Worm (Caenorhabditis elegans) whole organism, L2 larva: ENCODE results near the gene C13G5.2.

Experiments
- C34F6.9 ChIP-seq: fragments of 150-350 bp; optimal IDR thresholded peaks from 2 replicates; lab custom pipeline; 2014; ENCODE audit warnings: missing biosample characterization, missing genetic modification characterization
- R02D3.7 ChIP-seq: fragments of 150-350 bp; optimal IDR thresholded peaks from 2 replicates; lab custom pipeline; 2014; ENCODE audit warnings: missing biosample characterization, missing genetic modification characterization
- ZK546.5 ChIP-seq: sonication (generic microtip); optimal IDR thresholded peaks from 2 replicates; lab custom pipeline; 2017; ENCODE audit warnings: missing biosample characterization, missing genetic modification characterization
- aly-2 ChIP-seq: fragments of 150-350 bp; optimal IDR thresholded peaks from 2 replicates; lab custom pipeline; 2014; ENCODE audit warnings: missing biosample characterization, missing genetic modification characterization
- ama-1 ChIP-seq: fragments of 150-350 bp; optimal IDR thresholded peaks from 2 replicates; lab custom pipeline; 2018; ENCODE audit warnings: inconsistent platforms
- blmp-1 ChIP-seq: sonication (generic microtip); optimal IDR thresholded peaks from 2 replicates; lab custom pipeline; 2017; ENCODE audit warnings: missing genetic modification characterization, mild to moderate bottlenecking, missing compliant biosample characterization, antibody characterized with exemption, moderate library complexity; ENCODE audit not compliant: insufficient read depth
- ceh-16 ChIP-seq: fragments of 150-350 bp; optimal IDR thresholded peaks from 2 replicates; lab custom pipeline; 2014; ENCODE audit warnings: missing biosample characterization, missing genetic modification characterization
- ceh-82 ChIP-seq: fragments of 150-350 bp; optimal IDR thresholded peaks from 2 replicates; lab custom pipeline; 2014; ENCODE audit warnings: missing biosample characterization, missing genetic modification characterization
- egl-27 ChIP-seq: sonication (generic microtip); optimal IDR thresholded peaks from 3 replicates; lab custom pipeline; 2017; ENCODE audit warnings: missing biosample characterization, missing genetic modification reagents, missing genetic modification characterization
- elt-3 ChIP-seq: sonication (generic microtip); optimal IDR thresholded peaks from 2 replicates; lab custom pipeline; 2017; ENCODE audit warnings: missing biosample characterization, missing genetic modification characterization
- gmeb-1 ChIP-seq: fragments of 150-350 bp; optimal IDR thresholded peaks from 2 replicates; lab custom pipeline; 2014; ENCODE audit warnings: missing biosample characterization, missing genetic modification characterization
- lin-11 ChIP-seq: fragments of 150-350 bp; sonication (generic microtip); optimal IDR thresholded peaks from 2 replicates; lab custom pipeline; 2014; ENCODE audit warnings: missing biosample characterization, missing genetic modification characterization, inconsistent platforms, mixed read lengths
- lin-13 ChIP-seq: fragments of 150-350 bp; optimal IDR thresholded peaks from 2 replicates; lab custom pipeline; 2014; ENCODE audit warnings: missing biosample characterization, missing genetic modification reagents, missing genetic modification characterization
- lin-39 ChIP-seq: fragments of 150-350 bp; optimal IDR thresholded peaks from 2 replicates; lab custom pipeline; 2014; ENCODE audit warnings: missing biosample characterization, missing genetic modification reagents, missing genetic modification characterization
- lsy-2 ChIP-seq, 2 experiments: fragments of 150-350 bp in 1 of 2; sonication (generic microtip) in 1 of 2; optimal IDR thresholded peaks; 2 replicates each; lab custom pipeline; 2014 to 2017; ENCODE audit warnings: missing biosample characterization in 2 of 2, missing genetic modification characterization in 2 of 2
- mdl-1 ChIP-seq, 2 experiments: fragments of 150-350 bp in 1 of 2; sonication (generic microtip) in 1 of 2; optimal IDR thresholded peaks; 2 replicates each; lab custom pipeline; 2017; ENCODE audit warnings: missing biosample characterization in 2 of 2, missing genetic modification characterization in 2 of 2
- nhr-10 ChIP-seq: sonication (generic microtip); optimal IDR thresholded peaks from 2 replicates; lab custom pipeline; 2017; ENCODE audit warnings: missing biosample characterization, missing genetic modification characterization
- nhr-12 ChIP-seq: fragments of 150-350 bp; optimal IDR thresholded peaks from 2 replicates; lab custom pipeline; 2014; ENCODE audit warnings: missing biosample characterization, missing genetic modification characterization
- nhr-129 ChIP-seq: fragments of 150-350 bp; optimal IDR thresholded peaks from 2 replicates; lab custom pipeline; 2014; ENCODE audit warnings: missing biosample characterization, missing genetic modification characterization
- nhr-21 ChIP-seq: fragments of 150-350 bp; optimal IDR thresholded peaks from 2 replicates; lab custom pipeline; 2014; ENCODE audit warnings: missing biosample characterization, missing genetic modification characterization
- nhr-23 ChIP-seq: fragments of 150-350 bp; optimal IDR thresholded peaks from 2 replicates; lab custom pipeline; 2014; ENCODE audit warnings: missing biosample characterization, missing genetic modification reagents, missing genetic modification characterization
- nhr-237 ChIP-seq: fragments of 150-350 bp; optimal IDR thresholded peaks from 2 replicates; lab custom pipeline; 2014; ENCODE audit warnings: missing biosample characterization, missing genetic modification characterization
- nhr-25 ChIP-seq: fragments of 150-350 bp; sonication (generic microtip); optimal IDR thresholded peaks from 3 replicates; lab custom pipeline; 2014; ENCODE audit warnings: missing biosample characterization, missing genetic modification characterization
- nhr-77 ChIP-seq: fragments of 150-350 bp; optimal IDR thresholded peaks from 2 replicates; lab custom pipeline; 2014; ENCODE audit warnings: missing biosample characterization, missing genetic modification characterization
- peb-1 ChIP-seq: fragments of 150-350 bp; optimal IDR thresholded peaks from 2 replicates; lab custom pipeline; 2014; ENCODE audit warnings: missing biosample characterization, missing genetic modification characterization
- sem-4 ChIP-seq: fragments of 150-350 bp; optimal IDR thresholded peaks from 2 replicates; lab custom pipeline; 2014; ENCODE audit warnings: missing biosample characterization, missing genetic modification reagents, missing genetic modification characterization
- skn-1 ChIP-seq: sonication (generic microtip); optimal IDR thresholded peaks from 2 replicates; lab custom pipeline; 2017; ENCODE audit warnings: missing biosample characterization, missing genetic modification characterization
- sma-9 ChIP-seq, 2 experiments: fragments of 150-350 bp in 1 of 2; sonication (generic microtip) in 1 of 2; optimal IDR thresholded peaks; 2 replicates each; lab custom pipeline; 2014 to 2016; ENCODE audit warnings: missing genetic modification characterization in 2 of 2, mild to moderate bottlenecking in 1 of 2, missing biosample characterization in 1 of 2, missing compliant biosample characterization in 1 of 2, missing genetic modification reagents in 1 of 2, moderate library complexity in 1 of 2
- snpc-4 ChIP-seq: fragments of 150-350 bp; optimal IDR thresholded peaks from 2 replicates; lab custom pipeline; 2014; ENCODE audit warnings: missing biosample characterization, missing genetic modification characterization
- unc-39 ChIP-seq: fragments of 150-350 bp; optimal IDR thresholded peaks from 2 replicates; lab custom pipeline; 2014; ENCODE audit warnings: missing biosample characterization, missing genetic modification characterization
- unc-55 ChIP-seq: fragments of 150-350 bp; sonication (generic microtip); optimal IDR thresholded peaks from 3 replicates; lab custom pipeline; 2014; ENCODE audit warnings: missing biosample characterization, missing genetic modification reagents, missing genetic modification characterization
- zag-1 ChIP-seq: fragments of 150-350 bp; optimal IDR thresholded peaks from 2 replicates; lab custom pipeline; 2014; ENCODE audit warnings: missing biosample characterization, missing genetic modification characterization
- ztf-1 ChIP-seq: fragments of 200-800 bp; sonication (Bioruptor generic); conservative IDR thresholded peaks from 2 replicates; pipeline ENCODE4 v1.3.6; 2022; ENCODE audit warnings: missing genetic modification characterization, missing compliant biosample characterization
- ztf-11 ChIP-seq: sonication (generic microtip); optimal IDR thresholded peaks from 2 replicates; lab custom pipeline; 2017; ENCODE audit warnings: missing biosample characterization, missing genetic modification characterization

C13G5.2 gene

ce11 chrIII:8628405-8628982 is 10.2 kb upstream of the C13G5.2 start, which contains the start of the genes polk-1 and gpr-1:
Gene polk-1 (minus strand): TSS chrIII:8628590.
Gene gpr-1 (plus strand): TSS chrIII:8628932.
- TF ChIP-seq lin-13, result peak; percentile 72
- TF ChIP-seq aly-2 (tag; lab: Kevin White, UChicago), result no peak
- no peak for TF ChIP-seq zag-1 (tag; lab: Kevin White, UChicago)
- TF ChIP-seq unc-55 (GFP tag; lab: Kevin White, UChicago), result no peak
- peak; percentile 67 for TF ChIP-seq gmeb-1 (tag; lab: Kevin White, UChicago)
- peak; percentile 27 for TF ChIP-seq C34F6.9
- no peak for TF ChIP-seq nhr-77 (tag; lab: Kevin White, UChicago)
- TF ChIP-seq lsy-2 (tag; optimal IDR thresholded peaks at IDR 0.05; lab: Kevin White, UChicago), result peak in 1 of 2 experiments; percentile 50
- TF ChIP-seq blmp-1 (tag; lab: Kevin White, UChicago), result no peak
- peak; percentile 26 for TF ChIP-seq nhr-129 (tag; lab: Kevin White, UChicago)

- TF ChIP-seq nhr-129 (tag; lab: Kevin White, UChicago) (no peak), snpc-4 (tag; lab: Kevin White, UChicago) (no peak)
Measured at ce11 chrIII:8625125-8625524, 6.9 kb upstream of the C13G5.2 start.

- TF ChIP-seq skn-1 (tag; lab: Kevin White, UChicago) (no peak), ama-1 (lab: Kevin White, UChicago) (no peak), ZK546.5 (tag; lab: Kevin White, UChicago) (no peak), egl-27 (tag; lab: Kevin White, UChicago) (no peak)
Measured at ce11 chrIII:8622435-8622834, 4.2 kb upstream of the C13G5.2 start, which contains the start of gene ceh-16. Gene ceh-16 (plus strand): TSS chrIII:8622735.

- TF ChIP-seq gmeb-1 (tag; lab: Kevin White, UChicago) (no peak), ceh-16 (no peak), unc-55 (GFP tag; lab: Kevin White, UChicago) (no peak), nhr-10 (no peak), ztf-11 (tag; lab: Kevin White, UChicago) (no peak)
Measured at ce11 chrIII:8621982-8622381, 3.7 kb upstream of the C13G5.2 start.

ce11 chrIII:8621002-8621401 is 2.7 kb upstream of the C13G5.2 start:
- TF ChIP-seq lin-11 (no peak), R02D3.7 (no peak), lsy-2 (tag; optimal IDR thresholded peaks at IDR 0.05; lab: Kevin White, UChicago) (peak in 1 of 2 experiments; percentile 14), lin-39 (tag; lab: Kevin White, UChicago) (no peak), C34F6.9 (no peak), mdl-1 (tag; optimal IDR thresholded peaks at IDR 0.05; lab: Kevin White, UChicago) (no peak), nhr-25 (tag; lab: Kevin White, UChicago) (peak; percentile 58), nhr-21 (no peak)

ce11 chrIII:8620259-8620658 is 2.0 kb upstream of the C13G5.2 start:
- TF ChIP-seq ztf-1 (GFP tag; lab: Robert Waterston, UW), result no peak
- no peak for TF ChIP-seq lin-11
- no peak for TF ChIP-seq ceh-82 (tag; lab: Kevin White, UChicago)
- no peak for TF ChIP-seq mdl-1 (tag; optimal IDR thresholded peaks at IDR 0.05; lab: Kevin White, UChicago)
- no peak for TF ChIP-seq nhr-12 (tag; lab: Kevin White, UChicago)
- no peak for TF ChIP-seq nhr-23
- no peak for TF ChIP-seq elt-3 (tag; lab: Kevin White, UChicago)
- TF ChIP-seq peb-1 (tag; lab: Kevin White, UChicago), result no peak
- TF ChIP-seq lsy-2 (tag; optimal IDR thresholded peaks at IDR 0.05; lab: Kevin White, UChicago), result no peak
- TF ChIP-seq lin-13, result no peak
- TF ChIP-seq sem-4 (tag; lab: Kevin White, UChicago), result no peak
- no peak for TF ChIP-seq sma-9 (GFP tag; optimal IDR thresholded peaks at IDR 0.05; lab: Kevin White, UChicago)
- no peak for TF ChIP-seq sma-9 (tag; optimal IDR thresholded peaks at IDR 0.05; lab: Kevin White, UChicago)
- TF ChIP-seq C34F6.9, result no peak
- TF ChIP-seq R02D3.7, result no peak
- no peak for TF ChIP-seq unc-39
- no peak for TF ChIP-seq ZK546.5 (tag; lab: Kevin White, UChicago)
- no peak for TF ChIP-seq ceh-16
- TF ChIP-seq snpc-4 (tag; lab: Kevin White, UChicago), result no peak
- no peak for TF ChIP-seq nhr-237 (tag; lab: Kevin White, UChicago)
- TF ChIP-seq, all 48 proteins: peak for 0
